Worm (Caenorhabditis elegans): ENCODE data around the gene Y62H9A.10.

Y62H9A.10 gene

ce11 chrX:11856214-11856613, 46.3 kb downstream of the Y62H9A.10 start:
- no peak for TF ChIP-seq eyg-1 (tag; optimal IDR thresholded peaks at IDR 0.05)
- TF ChIP-seq dve-1 (tag; optimal IDR thresholded peaks at IDR 0.05), result no peak

- TF ChIP-seq sox-4 (tag; optimal IDR thresholded peaks at IDR 0.05) (no peak), ceh-9 (tag; optimal IDR thresholded peaks at IDR 0.05) (no peak), gmeb-2 (tag; optimal IDR thresholded peaks at IDR 0.05) (no peak), syd-9 (tag; optimal IDR thresholded peaks at IDR 0.05) (no peak), ceh-48 (tag; optimal IDR thresholded peaks at IDR 0.05) (no peak)
These were observed 47.7 kb downstream of the Y62H9A.10 start, which contains the start of gene F54F7.8 for ce11 chrX:11854903-11855302. Gene F54F7.8, minus strand, starts transcription at chrX:11855003.

- no peak for TF ChIP-seq ceh-45 (GFP tag; IDR thresholded peaks at IDR 0.05)
- no peak for TF ChIP-seq madf-2 (tag; optimal IDR thresholded peaks at IDR 0.05)
- no peak for TF ChIP-seq ceh-18 (tag; optimal IDR thresholded peaks at IDR 0.05)
- no peak for TF ChIP-seq pag-3 (tag; optimal IDR thresholded peaks at IDR 0.05; ENCODE audit: borderline replicate concordance)
- no peak for TF ChIP-seq C08G9.2 (tag; optimal IDR thresholded peaks at IDR 0.05)
- no peak for TF ChIP-seq ama-1 (optimal IDR thresholded peaks at IDR 0.05)
- TF ChIP-seq ceh-34 (tag; optimal IDR thresholded peaks at IDR 0.05), result no peak
- no peak for TF ChIP-seq sox-4 (tag; optimal IDR thresholded peaks at IDR 0.05)
These were observed 48.1 kb downstream of the Y62H9A.10 start for ce11 chrX:11854432-11854831.

ce11 chrX:11852494-11852893, 50.1 kb downstream of the Y62H9A.10 start, which contains the start of gene xtr-1:
Gene xtr-1, plus strand, starts transcription at chrX:11852794.
- TF ChIP-seq pag-3 (tag; optimal IDR thresholded peaks at IDR 0.05; ENCODE audit: borderline replicate concordance), result no peak
- TF ChIP-seq rnt-1 (tag; optimal IDR thresholded peaks at IDR 0.05), result no peak
